Worm (Caenorhabditis elegans) whole organism, L1 larva: ENCODE data around the gene decr-1.1.
A peak's percentile ranks its signal among the peaks of the same experiment; 100 is the strongest.

Experiments
- C04F5.9 ChIP-seq: sonication (generic microtip); optimal IDR thresholded peaks from 2 replicates; lab custom pipeline; 2016; ENCODE audit warnings: missing genetic modification characterization, missing compliant biosample characterization
- C34B4.2 ChIP-seq: sonication (generic microtip); optimal IDR thresholded peaks from 2 replicates; lab custom pipeline; 2017; ENCODE audit warnings: mild to moderate bottlenecking, missing genetic modification characterization, missing compliant biosample characterization
- aly-2 ChIP-seq: fragments of 150-350 bp; optimal IDR thresholded peaks from 2 replicates; lab custom pipeline; 2014; ENCODE audit warnings: missing biosample characterization, missing genetic modification characterization
- ama-1 ChIP-seq: fragments of 150-350 bp; optimal IDR thresholded peaks from 2 replicates; lab custom pipeline; 2014
- ceh-8 ChIP-seq: fragments of 200-800 bp; sonication (Bioruptor generic); optimal IDR thresholded peaks from 2 replicates; lab custom pipeline; 2018; ENCODE audit warnings: mild to moderate bottlenecking, missing genetic modification characterization, moderate library complexity, missing compliant biosample characterization
- ceh-88 ChIP-seq: fragments of 200-800 bp; sonication (Bioruptor generic); IDR thresholded peaks from 2 replicates; pipeline ENCODE4 v1.3.6; 2022; ENCODE audit warnings: missing genetic modification characterization, missing compliant biosample characterization
- dpl-1 ChIP-seq, 3 experiments: fragments of 150-350 bp in 2 of 3; sonication (generic microtip) in 1 of 3; optimal IDR thresholded peaks; 2 replicates each; lab custom pipeline; 2014 to 2017; ENCODE audit warnings: missing biosample characterization in 3 of 3, missing genetic modification characterization in 3 of 3, missing genetic modification reagents in 3 of 3
- dsc-1 ChIP-seq: sonication (generic microtip); optimal IDR thresholded peaks from 2 replicates; lab custom pipeline; 2016; ENCODE audit warnings: mild to moderate bottlenecking, missing genetic modification characterization, missing compliant biosample characterization
- efl-1 ChIP-seq, 4 experiments: fragments of 150-350 bp; optimal IDR thresholded peaks in 3 of 4; peaks in 1 of 4; 1 replicate in 1 of 4; 2 replicates in 3 of 4; lab custom pipeline; 2014; ENCODE audit warnings: missing biosample characterization in 2 of 4, missing genetic modification characterization in 2 of 4, missing genetic modification reagents in 2 of 4
- efl-3 ChIP-seq: fragments of 200-800 bp; sonication (Bioruptor generic); optimal IDR thresholded peaks from 2 replicates; lab custom pipeline; 2018; ENCODE audit warnings: mild to moderate bottlenecking, missing genetic modification characterization, missing compliant biosample characterization
- elt-3 ChIP-seq, 6 experiments: fragments of 150-350 bp in 1 of 6; sonication (generic microtip); optimal IDR thresholded peaks; 2 replicates each; lab custom pipeline; 2017 to 2018; ENCODE audit warnings: missing biosample characterization in 6 of 6, missing genetic modification characterization in 6 of 6, inconsistent platforms in 1 of 6
- ets-5 ChIP-seq: fragments of 200-800 bp; sonication (Bioruptor generic); IDR thresholded peaks from 2 replicates; pipeline ENCODE4 v1.3.6; 2022; ENCODE audit warnings: missing genetic modification characterization, missing compliant biosample characterization
- fkh-10 ChIP-seq: sonication (generic microtip); optimal IDR thresholded peaks from 2 replicates; lab custom pipeline; 2017; ENCODE audit warnings: missing biosample characterization, missing genetic modification reagents, missing genetic modification characterization
- grh-1 ChIP-seq: fragments of 200-800 bp; sonication (Bioruptor generic); IDR thresholded peaks from 2 replicates; pipeline ENCODE4 v1.3.6; 2022; ENCODE audit warnings: missing genetic modification reagents, missing genetic modification characterization, missing compliant biosample characterization
- hlh-17 ChIP-seq: fragments of 200-800 bp; sonication (Bioruptor generic); optimal IDR thresholded peaks from 2 replicates; lab custom pipeline; 2018; ENCODE audit warnings: missing genetic modification characterization, mild to moderate bottlenecking, missing compliant biosample characterization, moderate library complexity, borderline replicate concordance
- hlh-4 ChIP-seq: sonication (generic microtip); optimal IDR thresholded peaks from 2 replicates; lab custom pipeline; 2016; ENCODE audit warnings: mild to moderate bottlenecking, missing genetic modification characterization, missing compliant biosample characterization
- lin-13 ChIP-seq: fragments of 150-350 bp; optimal IDR thresholded peaks from 2 replicates; lab custom pipeline; 2014; ENCODE audit warnings: missing biosample characterization, missing genetic modification reagents, missing genetic modification characterization
- lin-35 ChIP-seq, 2 experiments: fragments of 150-350 bp; optimal IDR thresholded peaks; 2 replicates each; lab custom pipeline; 2014; ENCODE audit warnings: missing biosample characterization in 2 of 2, missing genetic modification characterization in 2 of 2, missing genetic modification reagents in 2 of 2
- mab-9 ChIP-seq: fragments of 200-800 bp; sonication (Bioruptor generic); IDR thresholded peaks from 2 replicates; pipeline ENCODE4 v1.3.6; 2022; ENCODE audit warnings: missing genetic modification reagents, missing genetic modification characterization, missing compliant biosample characterization
- mdl-1 ChIP-seq, 2 experiments: fragments of 150-350 bp; optimal IDR thresholded peaks; 2 replicates each; lab custom pipeline; 2014 to 2017; ENCODE audit warnings: missing biosample characterization in 2 of 2, missing genetic modification characterization in 2 of 2, inconsistent platforms in 1 of 2
- mef-2 ChIP-seq: fragments of 150-350 bp; optimal IDR thresholded peaks from 2 replicates; lab custom pipeline; 2014; ENCODE audit warnings: missing biosample characterization, missing genetic modification characterization
- mep-1 ChIP-seq: fragments of 150-350 bp; optimal IDR thresholded peaks from 2 replicates; lab custom pipeline; 2014; ENCODE audit warnings: missing biosample characterization, missing genetic modification characterization
- nhr-11 ChIP-seq: fragments of 150-350 bp; optimal IDR thresholded peaks from 2 replicates; lab custom pipeline; 2014; ENCODE audit warnings: missing biosample characterization, missing genetic modification characterization
- nhr-12 ChIP-seq: sonication (generic microtip); optimal IDR thresholded peaks from 2 replicates; lab custom pipeline; 2017; ENCODE audit warnings: missing biosample characterization, missing genetic modification characterization
- nhr-20 ChIP-seq: sonication (generic microtip); optimal IDR thresholded peaks from 2 replicates; lab custom pipeline; 2016; ENCODE audit warnings: mild to moderate bottlenecking, missing genetic modification characterization, missing compliant biosample characterization
- nhr-47 ChIP-seq: sonication (generic microtip); optimal IDR thresholded peaks from 2 replicates; lab custom pipeline; 2016; ENCODE audit warnings: mild to moderate bottlenecking, missing genetic modification characterization, moderate library complexity, missing compliant biosample characterization
- nhr-76 ChIP-seq: sonication (generic microtip); optimal IDR thresholded peaks from 2 replicates; lab custom pipeline; 2017; ENCODE audit warnings: missing biosample characterization, missing genetic modification characterization
- nhr-84 ChIP-seq: sonication (generic microtip); optimal IDR thresholded peaks from 2 replicates; lab custom pipeline; 2017; ENCODE audit warnings: missing biosample characterization, missing genetic modification characterization
- pag-3 ChIP-seq: sonication (generic microtip); optimal IDR thresholded peaks from 2 replicates; lab custom pipeline; 2017; ENCODE audit warnings: missing genetic modification characterization, mild to moderate bottlenecking, missing compliant biosample characterization, antibody characterized with exemption, borderline replicate concordance; ENCODE audit not compliant: insufficient read depth
- pax-3 ChIP-seq: fragments of 200-800 bp; sonication (Bioruptor generic); optimal IDR thresholded peaks from 2 replicates; lab custom pipeline; 2018; ENCODE audit warnings: mild to moderate bottlenecking, missing genetic modification characterization, moderate library complexity, missing compliant biosample characterization
- pqm-1 ChIP-seq: sonication (generic microtip); optimal IDR thresholded peaks from 3 replicates; lab custom pipeline; 2017; ENCODE audit warnings: missing biosample characterization, missing genetic modification characterization
- skn-1 ChIP-seq: fragments of 150-350 bp; optimal IDR thresholded peaks from 2 replicates; lab custom pipeline; 2014; ENCODE audit warnings: missing biosample characterization, missing genetic modification characterization
- snu-23 ChIP-seq: sonication (generic microtip); optimal IDR thresholded peaks from 2 replicates; lab custom pipeline; 2016; ENCODE audit warnings: missing genetic modification characterization, missing compliant biosample characterization
- sox-4 ChIP-seq: sonication (generic microtip); optimal IDR thresholded peaks from 2 replicates; lab custom pipeline; 2016; ENCODE audit warnings: missing genetic modification characterization, missing compliant biosample characterization
- sup-37 ChIP-seq: fragments of 200-800 bp; sonication (Bioruptor generic); optimal IDR thresholded peaks from 2 replicates; lab custom pipeline; 2018; ENCODE audit warnings: mild to moderate bottlenecking, missing genetic modification characterization, missing compliant biosample characterization
- tlp-1 ChIP-seq: fragments of 150-350 bp; optimal IDR thresholded peaks from 2 replicates; lab custom pipeline; 2014; ENCODE audit warnings: missing biosample characterization, missing genetic modification characterization
- unc-98 ChIP-seq: fragments of 200-800 bp; sonication (Bioruptor generic); IDR thresholded peaks from 2 replicates; pipeline ENCODE4 v1.3.6; 2022; ENCODE audit warnings: missing genetic modification characterization, missing compliant biosample characterization
- vab-15 ChIP-seq: sonication (generic microtip); optimal IDR thresholded peaks from 2 replicates; lab custom pipeline; 2017; ENCODE audit warnings: missing genotype, mild to moderate bottlenecking, missing genetic modification characterization, missing compliant biosample characterization
- xbp-1 ChIP-seq: sonication (generic microtip); optimal IDR thresholded peaks from 2 replicates; lab custom pipeline; 2016; ENCODE audit warnings: missing genetic modification characterization, missing compliant biosample characterization
- zag-1 ChIP-seq: fragments of 150-350 bp; optimal IDR thresholded peaks from 2 replicates; lab custom pipeline; 2014; ENCODE audit warnings: missing biosample characterization, missing genetic modification characterization
- zip-4 ChIP-seq: fragments of 200-800 bp; sonication (Bioruptor generic); optimal IDR thresholded peaks from 2 replicates; lab custom pipeline; 2018; ENCODE audit warnings: mild to moderate bottlenecking, missing genetic modification characterization, moderate library complexity, missing compliant biosample characterization
- ztf-4 ChIP-seq: fragments of 150-350 bp; optimal IDR thresholded peaks from 2 replicates; lab custom pipeline; 2014; ENCODE audit warnings: missing biosample characterization, missing genetic modification characterization

decr-1.1 gene

ce11 chrV:13787225-13787898 lies 5.2 kb downstream of the decr-1.1 start, which contains the start of the genes F53C11.4 and F53C11.5 (continued):
- TF ChIP-seq aly-2 = no peak
- no peak for TF ChIP-seq hlh-4 (tag; lab: Kevin White, UChicago)
- no peak for TF ChIP-seq efl-1 (optimal IDR thresholded peaks at IDR 0.05; lab: Kevin White, UChicago)
- TF ChIP-seq efl-1 (GFP tag; optimal IDR thresholded peaks at IDR 0.05 in 1 of 2; lab: Kevin White, UChicago) = no peak
- no peak for TF ChIP-seq mab-9 (GFP tag; lab: Robert Waterston, UW)
- TF ChIP-seq grh-1 = no peak
- peak in 1 of 2 experiments; percentile 39 for TF ChIP-seq mdl-1 (tag; optimal IDR thresholded peaks at IDR 0.05; lab: Kevin White, UChicago)
- TF ChIP-seq ztf-4 (tag; lab: Kevin White, UChicago) = no peak
- TF ChIP-seq ets-5 (GFP tag; lab: Robert Waterston, UW) = no peak
- no peak for TF ChIP-seq efl-3 (GFP tag; lab: Kevin White, UChicago)
- no peak for TF ChIP-seq nhr-76 (tag; lab: Kevin White, UChicago)
- no peak for TF ChIP-seq pag-3 (tag; lab: Kevin White, UChicago)
- TF ChIP-seq fkh-10 = no peak
- peak in 2 of 6 experiments; percentile 31 to 40 for TF ChIP-seq elt-3 (tag; optimal IDR thresholded peaks at IDR 0.05; lab: Kevin White, UChicago)
- TF ChIP-seq nhr-11 = no peak
- TF ChIP-seq ceh-88 = no peak
- no peak for TF ChIP-seq mef-2 (tag; lab: Kevin White, UChicago)
- TF ChIP-seq nhr-47 (tag; lab: Kevin White, UChicago) = no peak
- TF ChIP-seq pax-3 (tag; lab: Kevin White, UChicago) = no peak
- TF ChIP-seq pqm-1 (tag; lab: Kevin White, UChicago) = peak; percentile 23
- no peak for TF ChIP-seq C04F5.9 (tag; lab: Kevin White, UChicago)
- peak; percentile 10 for TF ChIP-seq skn-1 (tag; lab: Kevin White, UChicago)
- TF ChIP-seq lin-35 (GFP tag; optimal IDR thresholded peaks at IDR 0.05; lab: Kevin White, UChicago) = peak in 1 of 2 experiments; percentile 39
- TF ChIP-seq ama-1 (lab: Kevin White, UChicago) = no peak
- peak in 1 of 3 experiments; percentile 12 for TF ChIP-seq dpl-1 (GFP tag; optimal IDR thresholded peaks at IDR 0.05; lab: Kevin White, UChicago)
- no peak for TF ChIP-seq nhr-84
- peak; percentile 2 for TF ChIP-seq dsc-1 (tag; lab: Kevin White, UChicago)
- TF ChIP-seq tlp-1 (tag; lab: Kevin White, UChicago) = no peak
- no peak for TF ChIP-seq ceh-8 (GFP tag; lab: Kevin White, UChicago)
- no peak for TF ChIP-seq lin-13 (GFP tag; lab: Kevin White, UChicago)
- no peak for TF ChIP-seq zip-4 (GFP tag; lab: Kevin White, UChicago)
- TF ChIP-seq xbp-1 (tag; lab: Kevin White, UChicago) = no peak
- peak; percentile 67 for TF ChIP-seq mep-1
- TF ChIP-seq nhr-12 (tag; lab: Kevin White, UChicago) = no peak
- no peak for TF ChIP-seq vab-15 (tag; lab: Kevin White, UChicago)
- peak; percentile 17 for TF ChIP-seq snu-23 (GFP tag; lab: Kevin White, UChicago)
- TF ChIP-seq C34B4.2 (tag; lab: Kevin White, UChicago) = no peak
- no peak for TF ChIP-seq sox-4
- no peak for TF ChIP-seq zag-1
- no peak for TF ChIP-seq unc-98 (GFP tag; lab: Robert Waterston, UW)
- TF ChIP-seq hlh-17 (GFP tag; lab: Kevin White, UChicago) = no peak
- TF ChIP-seq sup-37 (GFP tag; lab: Kevin White, UChicago) = no peak
- peak; percentile 49 for TF ChIP-seq nhr-20 (tag; lab: Kevin White, UChicago)
- TF ChIP-seq, all 84 proteins: peak for 18
